Fruit fly (Drosophila melanogaster) whole organism, prepupa: ENCODE results near the gene meep.

Experiments used
- CG11294 ChIP-seq: fragments of 200-800 bp; sonication (Bioruptor generic); IDR thresholded peaks from 2 replicates; pipeline ENCODE4 v1.3.6; 2022; ENCODE audit warnings: missing biosample characterization, missing genetic modification characterization
- CG15336 ChIP-seq: fragments of 200-800 bp; sonication (Bioruptor generic); IDR thresholded peaks from 2 replicates; pipeline ENCODE4 v1.3.6; 2022; ENCODE audit warnings: missing biosample characterization, missing genetic modification characterization
- CG31627 ChIP-seq: fragments of 200-800 bp; sonication (Bioruptor generic); optimal IDR thresholded peaks from 3 replicates; lab custom pipeline; 2016; ENCODE audit warnings: missing biosample characterization, missing genetic modification characterization
- CG6276 ChIP-seq: fragments of 200-800 bp; sonication (Bioruptor generic); optimal IDR thresholded peaks from 2 replicates; lab custom pipeline; 2017; ENCODE audit warnings: missing biosample characterization, mild to moderate bottlenecking, missing genetic modification characterization
- CG8119 ChIP-seq: fragments of 200-800 bp; sonication (Bioruptor generic); IDR thresholded peaks from 3 replicates; pipeline ENCODE4 v1.3.6; 2022; ENCODE audit warnings: missing biosample characterization, missing genetic modification characterization
- Gug ChIP-seq: fragments of 200-800 bp; sonication (Bioruptor generic); IDR thresholded peaks from 2 replicates; pipeline ENCODE4 v1.3.6; 2022; ENCODE audit warnings: missing biosample characterization, missing genetic modification characterization
- Met ChIP-seq: fragments of 200-800 bp; sonication (Bioruptor generic); optimal IDR thresholded peaks from 3 replicates; lab custom pipeline; 2016; ENCODE audit warnings: missing biosample characterization, missing genetic modification characterization
- OdsH ChIP-seq: fragments of 200-800 bp; sonication (Bioruptor generic); optimal IDR thresholded peaks from 3 replicates; lab custom pipeline; 2016; ENCODE audit warnings: missing biosample characterization, missing genetic modification characterization
- Smox ChIP-seq: fragments of 200-800 bp; sonication (Bioruptor generic); optimal IDR thresholded peaks from 3 replicates; lab custom pipeline; 2016; ENCODE audit warnings: missing biosample characterization, missing genetic modification characterization
- fd85E ChIP-seq: fragments of 200-800 bp; sonication (Bioruptor generic); optimal IDR thresholded peaks from 3 replicates; lab custom pipeline; 2016; ENCODE audit warnings: missing biosample characterization, missing genetic modification characterization
- net ChIP-seq: fragments of 200-800 bp; sonication (Bioruptor generic); optimal IDR thresholded peaks from 3 replicates; lab custom pipeline; 2016; ENCODE audit warnings: missing biosample characterization, missing genetic modification characterization
- ss ChIP-seq, 2 experiments: fragments of 200-800 bp; sonication (Bioruptor generic); optimal IDR thresholded peaks; 2 replicates in 1 of 2; 3 replicates in 1 of 2; lab custom pipeline; 2017 to 2018; ENCODE audit warnings: mild to moderate bottlenecking in 2 of 2, missing biosample characterization in 2 of 2, missing genetic modification characterization in 2 of 2, moderate library complexity in 1 of 2
- svp ChIP-seq: fragments of 200-800 bp; sonication (Bioruptor generic); peaks from one replicate; lab custom pipeline; 2016; ENCODE audit warnings: missing biosample characterization, missing genetic modification characterization

The meep gene

dm6 chr3L:1165808-1166207 lies 37.0 kb downstream of the meep start (continued):
- TF ChIP-seq CG8119 (GFP tag; lab: Robert Waterston, UW) (0 out of 3 replicates have a peak, but pooled peaks have one; percentile 20), Met (GFP tag; lab: Kevin White, UChicago) (no peak), CG31627 (GFP tag; lab: Kevin White, UChicago) (no peak), net (peak; percentile 0), OdsH (no peak), CG11294 (GFP tag; lab: Robert Waterston, UW) (peak; percentile 21; the same call in 1 of the 2 replicates), Gug (GFP tag; lab: Robert Waterston, UW) (peak; percentile 28), Smox (GFP tag; lab: Kevin White, UChicago) (no peak), fd85E (no peak), CG6276 (GFP tag; lab: Kevin White, UChicago) (no peak), ss (GFP tag; optimal IDR thresholded peaks at IDR 0.05; lab: Kevin White, UChicago) (no peak)
- TF ChIP-seq, all 60 proteins: peak for 15

DNA sequence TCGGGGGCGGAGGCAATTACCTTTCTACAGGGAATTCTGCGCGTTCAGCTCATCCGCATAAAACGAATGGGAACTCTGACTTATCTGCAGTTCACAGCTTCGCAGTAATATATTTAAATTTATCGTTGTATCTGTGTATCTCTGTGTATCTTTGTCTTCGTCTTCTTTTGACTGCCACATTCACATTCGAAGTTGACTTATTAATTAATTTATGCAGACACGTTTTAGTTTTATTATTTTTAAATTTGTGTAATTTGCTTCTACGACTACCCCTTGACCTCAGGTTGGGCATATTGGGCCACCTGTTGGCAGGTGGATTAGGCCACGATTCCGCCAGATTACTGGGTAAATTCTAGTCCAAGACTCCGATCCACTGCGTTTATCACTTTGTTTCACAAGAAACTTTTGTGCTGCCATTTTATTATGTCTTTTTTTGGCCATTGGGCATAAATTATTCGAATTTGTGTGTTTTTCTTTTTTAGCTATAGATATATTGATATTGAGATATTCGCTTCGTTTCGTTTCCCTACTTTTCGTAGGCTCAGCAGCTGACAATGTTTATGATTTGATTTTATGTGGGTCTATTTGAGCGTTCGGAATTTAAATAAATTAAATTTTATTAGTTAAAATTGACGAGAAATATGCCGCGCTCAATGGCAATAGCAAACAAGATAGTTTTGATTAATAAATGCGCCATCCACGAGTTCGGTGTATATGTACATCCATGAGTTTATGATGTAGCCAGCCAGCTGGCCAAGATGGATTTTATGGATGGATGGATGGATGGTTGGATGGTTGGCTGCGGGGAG lies 50.1 kb downstream of the meep start:
- TF ChIP-seq CG15336, result no peak
- TF ChIP-seq svp (GFP tag; lab: Kevin White, UChicago), result peak; percentile 42
